Worm (Caenorhabditis elegans) whole organism, early embryonic: ENCODE measurements around the gene mes-6.

Experiments used
- B0310.2 ChIP-seq: sonication (generic microtip); optimal IDR thresholded peaks from 2 replicates; lab custom pipeline; 2016; ENCODE audit warnings: mild to moderate bottlenecking, missing genetic modification characterization, missing compliant biosample characterization
- F13C5.2 ChIP-seq: sonication (generic microtip); optimal IDR thresholded peaks from 2 replicates; lab custom pipeline; 2017; ENCODE audit warnings: mild to moderate bottlenecking, missing genetic modification characterization, inconsistent platforms, missing compliant biosample characterization
- aly-1 ChIP-seq: sonication (generic microtip); optimal IDR thresholded peaks from 2 replicates; lab custom pipeline; 2016; ENCODE audit warnings: missing genetic modification characterization, missing compliant biosample characterization
- ama-1 ChIP-seq: fragments of 150-350 bp; optimal IDR thresholded peaks from 2 replicates; lab custom pipeline; 2014
- ceh-13 ChIP-seq: fragments of 200-800 bp; sonication (Bioruptor generic); optimal IDR thresholded peaks from 2 replicates; lab custom pipeline; 2018; ENCODE audit warnings: mild to moderate bottlenecking, missing genetic modification characterization, missing compliant biosample characterization
- ceh-36 ChIP-seq: sonication (generic microtip); optimal IDR thresholded peaks from 2 replicates; lab custom pipeline; 2016; ENCODE audit warnings: missing genetic modification characterization, inconsistent platforms, missing compliant biosample characterization
- ets-7 ChIP-seq: sonication (generic microtip); optimal IDR thresholded peaks from 2 replicates; lab custom pipeline; 2016; ENCODE audit warnings: missing genotype, missing genetic modification characterization, missing compliant biosample characterization
- flt-1 ChIP-seq: fragments of 200-800 bp; sonication (Bioruptor generic); IDR thresholded peaks from 2 replicates; pipeline ENCODE4 v1.3.6; 2022; ENCODE audit warnings: missing genetic modification characterization, missing compliant biosample characterization
- hmbx-1 ChIP-seq: sonication (generic microtip); optimal IDR thresholded peaks from 2 replicates; lab custom pipeline; 2016; ENCODE audit warnings: mild to moderate bottlenecking, missing genetic modification characterization, missing compliant biosample characterization
- hmg-4 ChIP-seq: fragments of 200-800 bp; sonication (Bioruptor generic); optimal IDR thresholded peaks from 2 replicates; lab custom pipeline; 2018; ENCODE audit warnings: mild to moderate bottlenecking, missing genetic modification characterization, missing compliant biosample characterization
- hnd-1 ChIP-seq: sonication (generic microtip); optimal IDR thresholded peaks from 2 replicates; lab custom pipeline; 2016; ENCODE audit warnings: missing genetic modification characterization, missing compliant biosample characterization
- pes-1 ChIP-seq: fragments of 200-800 bp; sonication (Bioruptor generic); IDR thresholded peaks from 2 replicates; pipeline ENCODE4 v1.3.6; 2022; ENCODE audit warnings: missing genetic modification reagents, missing genetic modification characterization, missing compliant biosample characterization
- scrt-1 ChIP-seq: fragments of 200-800 bp; sonication (Bioruptor generic); IDR thresholded peaks from 2 replicates; pipeline ENCODE4 v1.3.6; 2022; ENCODE audit warnings: missing genetic modification characterization, missing compliant biosample characterization
- sea-1 ChIP-seq: fragments of 200-800 bp; sonication (Bioruptor generic); conservative IDR thresholded peaks from 2 replicates; pipeline ENCODE4 v1.3.6; 2022; ENCODE audit warnings: missing genetic modification characterization, missing compliant biosample characterization
- tbx-11 ChIP-seq: fragments of 200-800 bp; sonication (Bioruptor generic); IDR thresholded peaks from 2 replicates; pipeline ENCODE4 v1.3.6; 2022; ENCODE audit warnings: missing genetic modification characterization, missing compliant biosample characterization
- tbx-37 ChIP-seq: fragments of 200-800 bp; sonication (Bioruptor generic); conservative IDR thresholded peaks from 2 replicates; pipeline ENCODE4 v1.3.6; 2022; ENCODE audit warnings: missing genetic modification reagents, missing genetic modification characterization, missing compliant biosample characterization
- tra-4 ChIP-seq: sonication (generic microtip); optimal IDR thresholded peaks from 2 replicates; lab custom pipeline; 2017; ENCODE audit warnings: missing genetic modification characterization, missing compliant biosample characterization

Gene mes-6

ce11 chrIV:8532796-8533195 is 21.7 kb downstream of the mes-6 start:
- TF ChIP-seq scrt-1 (GFP tag; lab: Robert Waterston, UW) (no peak), tbx-11 (no peak), hnd-1 (no peak), tra-4 (no peak), F13C5.2 (tag; lab: Kevin White, UChicago) (no peak), ceh-36 (tag; lab: Kevin White, UChicago) (no peak), tbx-37 (GFP tag; lab: Robert Waterston, UW) (no peak), hmbx-1 (no peak), ets-7 (tag; lab: Kevin White, UChicago) (no peak), pes-1 (GFP tag; lab: Robert Waterston, UW) (no peak)

DNA sequence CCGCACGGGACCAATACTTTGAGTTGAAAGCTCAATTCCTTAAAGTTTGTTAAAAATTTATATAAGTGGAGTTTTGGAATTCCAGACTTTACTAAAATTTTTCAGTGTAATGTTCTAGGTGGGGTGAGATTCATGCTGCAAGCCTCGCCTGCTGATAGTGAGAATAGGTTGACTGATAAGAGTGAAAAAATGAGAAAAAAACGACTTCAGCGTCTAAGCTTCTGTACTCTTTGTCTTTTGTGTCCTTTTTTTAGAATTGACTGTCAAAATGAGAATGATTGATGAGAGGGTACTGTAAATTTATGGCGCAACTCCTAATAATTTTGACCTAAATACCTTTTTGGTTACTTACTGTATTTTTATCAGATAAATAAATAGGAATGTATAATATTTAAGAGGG is 23.1 kb downstream of the mes-6 start:
- no peak for TF ChIP-seq aly-1 (tag; lab: Kevin White, UChicago)
- no peak for TF ChIP-seq B0310.2
- TF ChIP-seq flt-1: no peak
- TF ChIP-seq ets-7 (tag; lab: Kevin White, UChicago): no peak
- no peak for TF ChIP-seq hmbx-1
- no peak for TF ChIP-seq scrt-1 (GFP tag; lab: Robert Waterston, UW)
- TF ChIP-seq ceh-13 (GFP tag; lab: Kevin White, UChicago): no peak
- no peak for TF ChIP-seq pes-1 (GFP tag; lab: Robert Waterston, UW)
- TF ChIP-seq tbx-11: no peak
- TF ChIP-seq hnd-1: no peak
- TF ChIP-seq F13C5.2 (tag; lab: Kevin White, UChicago): no peak
- no peak for TF ChIP-seq tbx-37 (GFP tag; lab: Robert Waterston, UW)

ce11 chrIV:8534997-8535414 is 23.9 kb downstream of the mes-6 start:
- TF ChIP-seq F13C5.2 (tag; lab: Kevin White, UChicago) (no peak), hmg-4 (GFP tag; lab: Kevin White, UChicago) (no peak), ama-1 (lab: Kevin White, UChicago) (no peak), hmbx-1 (no peak), flt-1 (no peak), pes-1 (GFP tag; lab: Robert Waterston, UW) (no peak), aly-1 (tag; lab: Kevin White, UChicago) (no peak), B0310.2 (no peak), ceh-36 (tag; lab: Kevin White, UChicago) (no peak), hnd-1 (no peak), ets-7 (tag; lab: Kevin White, UChicago) (no peak), sea-1 (GFP tag; lab: Robert Waterston, UW) (no peak), scrt-1 (GFP tag; lab: Robert Waterston, UW) (no peak), ceh-13 (GFP tag; lab: Kevin White, UChicago) (no peak), tra-4 (no peak), tbx-37 (GFP tag; lab: Robert Waterston, UW) (no peak), tbx-11 (no peak)

- TF ChIP-seq F13C5.2 (tag; lab: Kevin White, UChicago): no peak
- TF ChIP-seq hmbx-1: no peak
- TF ChIP-seq B0310.2: no peak
- no peak for TF ChIP-seq tbx-11
- no peak for TF ChIP-seq aly-1 (tag; lab: Kevin White, UChicago)
- TF ChIP-seq tra-4: no peak
- TF ChIP-seq ama-1 (lab: Kevin White, UChicago): no peak
- TF ChIP-seq pes-1 (GFP tag; lab: Robert Waterston, UW): no peak
- no peak for TF ChIP-seq ets-7 (tag; lab: Kevin White, UChicago)
- no peak for TF ChIP-seq ceh-36 (tag; lab: Kevin White, UChicago)
- TF ChIP-seq scrt-1 (GFP tag; lab: Robert Waterston, UW): no peak
- TF ChIP-seq hmg-4 (GFP tag; lab: Kevin White, UChicago): no peak
- no peak for TF ChIP-seq flt-1
- no peak for TF ChIP-seq hnd-1
- TF ChIP-seq tbx-37 (GFP tag; lab: Robert Waterston, UW): no peak
- TF ChIP-seq sea-1 (GFP tag; lab: Robert Waterston, UW): no peak
- TF ChIP-seq ceh-13 (GFP tag; lab: Kevin White, UChicago): no peak
Observed at ce11 chrIV:8535946-8536345, 24.9 kb downstream of the mes-6 start.

DNA sequence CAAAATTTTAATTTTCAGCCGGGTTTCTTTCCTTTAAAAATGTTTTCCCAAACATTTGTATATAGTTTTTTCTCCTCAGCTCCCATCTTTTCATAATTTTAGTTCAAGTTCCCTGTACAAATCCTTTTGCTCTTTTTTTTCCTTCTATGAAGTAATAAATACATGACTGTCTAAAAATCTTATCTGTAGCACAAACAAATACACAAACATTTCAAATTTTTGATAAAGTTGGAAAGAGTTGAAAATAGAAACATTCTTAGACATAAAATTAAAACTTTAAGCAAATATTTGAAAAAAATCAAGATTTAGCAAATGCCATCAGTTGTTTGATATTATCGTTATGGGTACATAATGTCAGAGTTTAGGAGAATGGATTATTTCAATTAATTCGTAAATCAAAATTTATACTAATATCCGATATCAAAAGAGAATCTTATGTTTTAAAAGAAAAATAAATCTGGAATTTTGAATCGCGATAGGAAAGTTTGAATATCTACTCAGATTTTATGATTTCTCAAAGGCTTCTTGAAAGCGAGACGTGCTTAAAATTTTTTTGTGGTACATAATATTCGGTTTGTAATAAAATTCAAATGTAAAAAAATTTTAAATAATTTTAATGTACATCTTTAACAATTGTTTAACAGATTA is 27.1 kb downstream of the mes-6 start:
- TF ChIP-seq scrt-1 (GFP tag; lab: Robert Waterston, UW) (no peak), B0310.2 (no peak)

DNA sequence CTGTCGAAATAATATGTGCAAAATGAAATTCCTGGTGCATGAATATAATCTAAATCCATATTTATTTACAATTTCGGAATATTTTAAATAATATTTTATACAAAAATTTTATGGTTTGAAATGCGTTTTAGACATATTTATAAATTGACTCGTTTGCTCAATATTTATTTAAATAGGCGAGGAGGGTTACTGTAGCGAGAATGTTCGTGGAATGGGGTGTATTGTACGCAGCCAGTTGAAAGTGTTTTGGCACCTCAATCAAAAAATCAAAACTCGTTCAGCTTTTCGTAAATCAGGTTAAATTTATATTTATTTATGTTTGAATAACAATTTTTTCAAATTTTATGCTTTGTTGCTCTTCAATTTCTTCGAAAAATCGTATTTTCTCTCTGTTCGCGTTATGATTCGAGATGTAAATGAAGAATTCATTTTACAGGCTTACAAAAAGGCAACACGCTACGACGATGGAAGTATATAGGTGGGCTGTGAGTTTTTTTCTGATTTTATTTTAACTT is 27.6 kb downstream of the mes-6 start, which contains the start of gene hyl-1:
TSS of gene hyl-1 (plus strand) at position 465 of the 515 bp plus-strand sequence.
- TF ChIP-seq ceh-13 (GFP tag; lab: Kevin White, UChicago) (no peak), hmbx-1 (no peak), flt-1 (no peak), tbx-11 (no peak), sea-1 (GFP tag; lab: Robert Waterston, UW) (no peak), B0310.2 (no peak), ceh-36 (tag; lab: Kevin White, UChicago) (no peak), pes-1 (GFP tag; lab: Robert Waterston, UW) (no peak)

DNA sequence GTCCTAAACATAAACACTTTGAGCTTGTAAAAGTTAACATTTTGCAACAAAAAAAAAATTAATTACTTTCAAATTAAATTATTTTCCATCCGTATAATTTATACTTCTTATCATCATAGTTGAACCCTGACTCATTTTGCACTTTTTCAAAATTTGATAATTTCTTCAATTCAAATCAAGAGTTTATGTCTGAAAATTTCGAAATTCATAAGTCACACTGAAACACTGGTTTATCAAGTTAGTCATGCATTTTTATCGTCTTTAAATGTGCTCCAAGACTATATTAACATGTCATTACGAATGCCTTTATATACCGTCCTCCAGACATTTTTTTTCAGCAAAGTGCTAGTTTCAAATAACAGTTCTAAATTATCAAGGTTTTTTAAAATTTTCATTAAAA is 28.6 kb downstream of the mes-6 start:
- TF ChIP-seq ama-1 (lab: Kevin White, UChicago): no peak
- no peak for TF ChIP-seq pes-1 (GFP tag; lab: Robert Waterston, UW)
- TF ChIP-seq hnd-1: no peak
- TF ChIP-seq tbx-11: no peak
- TF ChIP-seq B0310.2: no peak
- no peak for TF ChIP-seq ceh-13 (GFP tag; lab: Kevin White, UChicago)
- no peak for TF ChIP-seq ets-7 (tag; lab: Kevin White, UChicago)
- no peak for TF ChIP-seq tra-4
- TF ChIP-seq scrt-1 (GFP tag; lab: Robert Waterston, UW): no peak
- TF ChIP-seq hmbx-1: no peak
- no peak for TF ChIP-seq sea-1 (GFP tag; lab: Robert Waterston, UW)
- TF ChIP-seq tbx-37 (GFP tag; lab: Robert Waterston, UW): no peak
- no peak for TF ChIP-seq flt-1
- no peak for TF ChIP-seq F13C5.2 (tag; lab: Kevin White, UChicago)
- no peak for TF ChIP-seq aly-1 (tag; lab: Kevin White, UChicago)
- no peak for TF ChIP-seq ceh-36 (tag; lab: Kevin White, UChicago)
- no peak for TF ChIP-seq hmg-4 (GFP tag; lab: Kevin White, UChicago)
